Fruit fly (Drosophila melanogaster): ENCODE results near the gene CG6729.

CG6729 gene

DNA sequence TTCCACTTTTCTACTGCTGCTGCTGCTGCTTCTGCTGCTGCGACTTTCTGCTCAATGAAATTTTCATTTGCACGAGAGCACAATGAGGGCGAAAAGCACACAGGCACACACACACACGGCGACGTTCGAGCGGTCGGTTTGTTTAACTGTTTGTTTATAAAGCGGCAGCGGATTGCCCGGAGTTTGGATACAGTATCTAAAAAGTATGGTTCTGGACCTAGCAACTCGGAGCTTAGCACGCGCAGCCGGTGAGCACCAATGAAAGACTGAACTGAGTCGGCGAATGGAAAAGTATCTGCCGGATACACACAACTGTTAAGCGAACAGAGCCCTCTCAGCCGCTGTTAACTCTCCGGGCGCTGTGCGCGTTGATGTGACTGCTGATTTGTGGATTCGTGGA lies 12.3 kb upstream of the CG6729 start, which contains the start of gene CG17124 (continued):
- TF ChIP-seq Ssrp (tag; optimal IDR thresholded peaks at IDR 0.05) (no peak), Antp (GFP tag; optimal IDR thresholded peaks at IDR 0.05) (no peak), CG12219 (GFP tag; optimal IDR thresholded peaks at IDR 0.05) (peak; percentile 23), stwl (tag; optimal IDR thresholded peaks at IDR 0.05) (no peak), dimm (GFP tag; IDR thresholded peaks at IDR 0.05) (no peak), CG6272 (GFP tag; IDR thresholded peaks at IDR 0.05) (no peak), tll (GFP tag; optimal IDR thresholded peaks at IDR 0.05) (no peak), CG3163 (GFP tag; optimal IDR thresholded peaks at IDR 0.05) (peak; percentile 39), Asciz (GFP tag; optimal IDR thresholded peaks at IDR 0.05) (peak; percentile 22), CG9797 (GFP tag; optimal IDR thresholded peaks at IDR 0.05) (no peak), CG17385 (GFP tag; optimal IDR thresholded peaks at IDR 0.05) (peak; percentile 41), CG13894 (tag; optimal IDR thresholded peaks at IDR 0.05) (peak; percentile 81), CG17359 (tag; optimal IDR thresholded peaks at IDR 0.05) (peak; percentile 14), CG17612 (GFP tag; IDR thresholded peaks at IDR 0.05) (no peak), chif (GFP tag; optimal IDR thresholded peaks at IDR 0.05) (no peak), CG9817 (tag; optimal IDR thresholded peaks at IDR 0.05) (no peak), CG10147 (GFP tag; optimal IDR thresholded peaks at IDR 0.05) (peak; percentile 34), CG10462 (GFP tag; optimal IDR thresholded peaks at IDR 0.05) (no peak), CG16779 (GFP tag; IDR thresholded peaks at IDR 0.05) (no peak), Optix (GFP tag; IDR thresholded peaks at IDR 0.05) (no peak; the same call in 2 of the 3 replicates), Nf-YC (tag; optimal IDR thresholded peaks at IDR 0.05) (peak; percentile 69), pb (GFP tag; optimal IDR thresholded peaks at IDR 0.05) (no peak), en (GFP tag; optimal IDR thresholded peaks at IDR 0.05) (no peak), Sry-β (GFP tag; optimal IDR thresholded peaks at IDR 0.05) (no peak), CG5180 (GFP tag; optimal IDR thresholded peaks at IDR 0.05) (peak; percentile 72), p53 (GFP tag; optimal IDR thresholded peaks at IDR 0.05) (no peak), CG2116 (GFP tag; optimal IDR thresholded peaks at IDR 0.05) (no peak), Gug (GFP tag; IDR thresholded peaks at IDR 0.05) (no peak), zf30C (GFP tag; optimal IDR thresholded peaks at IDR 0.05) (no peak), CG10267 (tag; optimal IDR thresholded peaks at IDR 0.05) (no peak), dmrt99B (tag; optimal IDR thresholded peaks at IDR 0.05) (peak; percentile 46), Lpt (GFP tag; optimal IDR thresholded peaks at IDR 0.05) (no peak), CG10321 (GFP tag; IDR thresholded peaks at IDR 0.05) (no peak), z (GFP tag; IDR thresholded peaks at IDR 0.05) (0 out of 3 replicates have a peak, but pooled peaks have one; percentile 32), lov (optimal IDR thresholded peaks at IDR 0.05) (no peak), lov (GFP tag; IDR thresholded peaks at IDR 0.05) (no peak), CG3847 (GFP tag; IDR thresholded peaks at IDR 0.05) (no peak), nom (GFP tag; optimal IDR thresholded peaks at IDR 0.05) (peak; percentile 73), jigr1 (GFP tag; IDR thresholded peaks at IDR 0.05) (no peak), Camta (GFP tag; optimal IDR thresholded peaks at IDR 0.05) (no peak), CG4730 (GFP tag; IDR thresholded peaks at IDR 0.05) (0 out of 2 replicates have a peak, but pooled peaks have one; percentile 11), Dll (GFP tag; IDR thresholded peaks at IDR 0.05; ENCODE audit: partially characterized antibody) (no peak), Awh (GFP tag; IDR thresholded peaks at IDR 0.05) (peak; percentile 67), CG15479 (GFP tag; optimal IDR thresholded peaks at IDR 0.05) (no peak), CG7963 (GFP tag; IDR thresholded peaks at IDR 0.05; ENCODE audit: partially characterized antibody) (0 out of 3 replicates have a peak, but pooled peaks have one; percentile 17), lbe (GFP tag; optimal IDR thresholded peaks at IDR 0.05) (no peak), CG15601 (tag; optimal IDR thresholded peaks at IDR 0.05) (peak; percentile 22), CG10959 (GFP tag; IDR thresholded peaks at IDR 0.05) (no peak), CG6689 (GFP tag; IDR thresholded peaks at IDR 0.05) (peak; percentile 11; the same call in 1 of the 2 replicates), tap (tag; optimal IDR thresholded peaks at IDR 0.05) (peak; percentile 28), CG2678 (tag; optimal IDR thresholded peaks at IDR 0.05) (peak; percentile 37)

All from whole organism, embryonic.